Fruit fly (Drosophila melanogaster): ENCODE data around the gene Mur18B.

Mur18B gene

DNA sequence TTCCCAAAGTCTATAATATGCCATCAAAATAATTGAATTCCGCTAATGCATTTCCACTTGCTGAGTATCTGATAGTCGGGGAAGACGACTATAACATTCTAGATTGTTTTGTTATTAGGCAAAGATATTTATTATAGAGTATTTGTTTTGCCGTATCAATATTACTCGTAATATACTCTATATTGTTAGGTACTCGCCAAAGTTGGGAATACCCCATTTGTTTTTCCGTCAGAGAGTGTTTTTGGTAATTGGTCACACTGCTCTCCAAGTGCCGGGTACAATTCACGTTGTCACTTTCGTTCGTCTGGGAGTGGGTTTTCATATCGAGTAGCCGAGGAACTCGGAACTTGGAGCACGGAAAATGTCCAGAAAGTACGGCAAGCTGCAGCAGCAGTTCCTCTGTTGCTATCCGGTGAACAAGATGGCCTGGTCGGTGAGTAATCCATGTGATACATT, 30.4 kb downstream of the Mur18B start, which contains the start of gene CG7889 (continued):
- TF ChIP-seq CG9609 (GFP tag; optimal IDR thresholded peaks at IDR 0.05) (peak; percentile 8), CG10565 (GFP tag; optimal IDR thresholded peaks at IDR 0.05) (no peak), Kr (GFP tag; optimal IDR thresholded peaks at IDR 0.05) (no peak), Dek (tag; optimal IDR thresholded peaks at IDR 0.05) (no peak), Blimp-1 (GFP tag; optimal IDR thresholded peaks at IDR 0.05) (peak; percentile 79), cg (GFP tag; optimal IDR thresholded peaks at IDR 0.05) (no peak), CG4617 (GFP tag; optimal IDR thresholded peaks at IDR 0.05; ENCODE audit: borderline replicate concordance) (no peak), hbn (GFP tag; IDR thresholded peaks at IDR 0.05; ENCODE audit: partially characterized antibody) (no peak), Oli (tag; optimal IDR thresholded peaks at IDR 0.05) (no peak), CG31441 (GFP tag; IDR thresholded peaks at IDR 0.05) (peak; percentile 42; the same call in 1 of the 2 replicates), Stat92E (GFP tag; optimal IDR thresholded peaks at IDR 0.05) (no peak), CG17912 (GFP tag; optimal IDR thresholded peaks at IDR 0.05) (no peak), Bteb2 (GFP tag; optimal IDR thresholded peaks at IDR 0.05) (no peak), lola (GFP tag; optimal IDR thresholded peaks at IDR 0.05) (no peak), chinmo (GFP tag; IDR thresholded peaks at IDR 0.05; ENCODE audit: partially characterized antibody) (no peak), CG12391 (tag; optimal IDR thresholded peaks at IDR 0.05) (peak; percentile 11), HLH54F (GFP tag; optimal IDR thresholded peaks at IDR 0.05) (no peak), tio (GFP tag; optimal IDR thresholded peaks at IDR 0.05) (no peak), Antp (GFP tag; optimal IDR thresholded peaks at IDR 0.05) (no peak), Lhr (GFP tag; optimal IDR thresholded peaks at IDR 0.05) (no peak), chn (GFP tag; optimal IDR thresholded peaks at IDR 0.05) (no peak), CrebB (tag; optimal IDR thresholded peaks at IDR 0.05) (no peak), Hr39 (optimal IDR thresholded peaks at IDR 0.05) (no peak), Aef1 (GFP tag; IDR thresholded peaks at IDR 0.05) (no peak), Bdp1 (GFP tag; optimal IDR thresholded peaks at IDR 0.05) (no peak), Dbx (GFP tag; IDR thresholded peaks at IDR 0.05) (no peak), kah (GFP tag; optimal IDR thresholded peaks at IDR 0.05) (peak; percentile 99), en (GFP tag; optimal IDR thresholded peaks at IDR 0.05) (no peak), usp (GFP tag; optimal IDR thresholded peaks at IDR 0.05) (no peak), luna (GFP tag; optimal IDR thresholded peaks at IDR 0.05) (no peak), Sry-β (GFP tag; optimal IDR thresholded peaks at IDR 0.05) (no peak), CG17829 (tag; optimal IDR thresholded peaks at IDR 0.05) (peak; percentile 37), ci (GFP tag; IDR thresholded peaks at IDR 0.05) (peak; percentile 46; the same call in 1 of the 3 replicates), Mes4 (GFP tag; optimal IDR thresholded peaks at IDR 0.05) (no peak), CG12744 (GFP tag; optimal IDR thresholded peaks at IDR 0.05) (no peak), C15 (GFP tag; IDR thresholded peaks at IDR 0.05) (no peak), MBD-R2 (GFP tag; IDR thresholded peaks at IDR 0.05) (peak; percentile 73), NC2α (GFP tag; optimal IDR thresholded peaks at IDR 0.05) (no peak), CG10543 (GFP tag; optimal IDR thresholded peaks at IDR 0.05) (no peak), GATAe (GFP tag; conservative IDR thresholded peaks at IDR 0.05) (no peak), ash1 (GFP tag; optimal IDR thresholded peaks at IDR 0.05) (no peak), dmrt99B (tag; optimal IDR thresholded peaks at IDR 0.05) (no peak), twi (tag; optimal IDR thresholded peaks at IDR 0.05) (no peak), Oaz (GFP tag; IDR thresholded peaks at IDR 0.05) (no peak), CG8478 (optimal IDR thresholded peaks at IDR 0.05) (no peak), CG12104 (GFP tag; optimal IDR thresholded peaks at IDR 0.05) (peak; percentile 4), CG6654 (GFP tag; optimal IDR thresholded peaks at IDR 0.05) (no peak), CG17802 (tag; optimal IDR thresholded peaks at IDR 0.05) (no peak), CG13123 (GFP tag; optimal IDR thresholded peaks at IDR 0.05) (no peak), CG8388 (GFP tag; optimal IDR thresholded peaks at IDR 0.05) (no peak), klu (GFP tag; IDR thresholded peaks at IDR 0.05) (peak; percentile 6; the same call in 1 of the 2 replicates), unpg (GFP tag; optimal IDR thresholded peaks at IDR 0.05) (no peak)
